Worm (Caenorhabditis elegans) whole organism, L2 larva: ENCODE data around the gene F14F8.14.

Experiments used
- R02D3.7 ChIP-seq: fragments of 150-350 bp; optimal IDR thresholded peaks from 2 replicates; lab custom pipeline; 2014; ENCODE audit warnings: missing biosample characterization, missing genetic modification characterization
- Y55F3AM.14 ChIP-seq: fragments of 200-800 bp; sonication (Bioruptor generic); optimal IDR thresholded peaks from 2 replicates; lab custom pipeline; 2018; ENCODE audit warnings: mild to moderate bottlenecking, missing genetic modification characterization, missing compliant biosample characterization
- aly-2 ChIP-seq: fragments of 150-350 bp; optimal IDR thresholded peaks from 2 replicates; lab custom pipeline; 2014; ENCODE audit warnings: missing biosample characterization, missing genetic modification characterization
- ama-1 ChIP-seq: fragments of 150-350 bp; optimal IDR thresholded peaks from 2 replicates; lab custom pipeline; 2018; ENCODE audit warnings: inconsistent platforms
- blmp-1 ChIP-seq: sonication (generic microtip); optimal IDR thresholded peaks from 2 replicates; lab custom pipeline; 2017; ENCODE audit warnings: missing genetic modification characterization, mild to moderate bottlenecking, missing compliant biosample characterization, antibody characterized with exemption, moderate library complexity; ENCODE audit not compliant: insufficient read depth
- ceh-16 ChIP-seq: fragments of 150-350 bp; optimal IDR thresholded peaks from 2 replicates; lab custom pipeline; 2014; ENCODE audit warnings: missing biosample characterization, missing genetic modification characterization
- crh-2 ChIP-seq: sonication (generic microtip); optimal IDR thresholded peaks from 2 replicates; lab custom pipeline; 2017; ENCODE audit warnings: missing biosample characterization, missing genetic modification characterization
- egl-27 ChIP-seq: sonication (generic microtip); optimal IDR thresholded peaks from 3 replicates; lab custom pipeline; 2017; ENCODE audit warnings: missing biosample characterization, missing genetic modification reagents, missing genetic modification characterization
- elt-1 ChIP-seq: fragments of 150-350 bp; optimal IDR thresholded peaks from 2 replicates; lab custom pipeline; 2014; ENCODE audit warnings: missing biosample characterization, missing genetic modification characterization
- elt-3 ChIP-seq: sonication (generic microtip); optimal IDR thresholded peaks from 2 replicates; lab custom pipeline; 2017; ENCODE audit warnings: missing biosample characterization, missing genetic modification characterization
- gmeb-1 ChIP-seq: fragments of 150-350 bp; optimal IDR thresholded peaks from 2 replicates; lab custom pipeline; 2014; ENCODE audit warnings: missing biosample characterization, missing genetic modification characterization
- lin-39 ChIP-seq: fragments of 150-350 bp; optimal IDR thresholded peaks from 2 replicates; lab custom pipeline; 2014; ENCODE audit warnings: missing biosample characterization, missing genetic modification reagents, missing genetic modification characterization
- lsy-2 ChIP-seq, 2 experiments: fragments of 150-350 bp in 1 of 2; sonication (generic microtip) in 1 of 2; optimal IDR thresholded peaks; 2 replicates each; lab custom pipeline; 2014 to 2017; ENCODE audit warnings: missing biosample characterization in 2 of 2, missing genetic modification characterization in 2 of 2
- mab-5 ChIP-seq: fragments of 150-350 bp; optimal IDR thresholded peaks from 2 replicates; lab custom pipeline; 2014; ENCODE audit warnings: missing biosample characterization, missing genetic modification characterization
- mbf-1 ChIP-seq: sonication (generic microtip); optimal IDR thresholded peaks from 2 replicates; lab custom pipeline; 2017; ENCODE audit warnings: missing biosample characterization, missing genetic modification characterization
- nhr-10 ChIP-seq: sonication (generic microtip); optimal IDR thresholded peaks from 2 replicates; lab custom pipeline; 2017; ENCODE audit warnings: missing biosample characterization, missing genetic modification characterization
- nhr-12 ChIP-seq: fragments of 150-350 bp; optimal IDR thresholded peaks from 2 replicates; lab custom pipeline; 2014; ENCODE audit warnings: missing biosample characterization, missing genetic modification characterization
- nhr-21 ChIP-seq: fragments of 150-350 bp; optimal IDR thresholded peaks from 2 replicates; lab custom pipeline; 2014; ENCODE audit warnings: missing biosample characterization, missing genetic modification characterization
- nhr-237 ChIP-seq: fragments of 150-350 bp; optimal IDR thresholded peaks from 2 replicates; lab custom pipeline; 2014; ENCODE audit warnings: missing biosample characterization, missing genetic modification characterization
- nhr-25 ChIP-seq: fragments of 150-350 bp; sonication (generic microtip); optimal IDR thresholded peaks from 3 replicates; lab custom pipeline; 2014; ENCODE audit warnings: missing biosample characterization, missing genetic modification characterization
- nhr-6 ChIP-seq: fragments of 150-350 bp; optimal IDR thresholded peaks from 2 replicates; lab custom pipeline; 2014; ENCODE audit warnings: missing biosample characterization, missing genetic modification characterization
- nhr-77 ChIP-seq: fragments of 150-350 bp; optimal IDR thresholded peaks from 2 replicates; lab custom pipeline; 2014; ENCODE audit warnings: missing biosample characterization, missing genetic modification characterization
- peb-1 ChIP-seq: fragments of 150-350 bp; optimal IDR thresholded peaks from 2 replicates; lab custom pipeline; 2014; ENCODE audit warnings: missing biosample characterization, missing genetic modification characterization
- sem-4 ChIP-seq: fragments of 150-350 bp; optimal IDR thresholded peaks from 2 replicates; lab custom pipeline; 2014; ENCODE audit warnings: missing biosample characterization, missing genetic modification reagents, missing genetic modification characterization
- skn-1 ChIP-seq: sonication (generic microtip); optimal IDR thresholded peaks from 2 replicates; lab custom pipeline; 2017; ENCODE audit warnings: missing biosample characterization, missing genetic modification characterization
- sma-9 ChIP-seq, 2 experiments: fragments of 150-350 bp in 1 of 2; sonication (generic microtip) in 1 of 2; optimal IDR thresholded peaks; 2 replicates each; lab custom pipeline; 2014 to 2016; ENCODE audit warnings: missing genetic modification characterization in 2 of 2, mild to moderate bottlenecking in 1 of 2, missing biosample characterization in 1 of 2, missing compliant biosample characterization in 1 of 2, missing genetic modification reagents in 1 of 2, moderate library complexity in 1 of 2
- snpc-4 ChIP-seq: fragments of 150-350 bp; optimal IDR thresholded peaks from 2 replicates; lab custom pipeline; 2014; ENCODE audit warnings: missing biosample characterization, missing genetic modification characterization
- unc-55 ChIP-seq: fragments of 150-350 bp; sonication (generic microtip); optimal IDR thresholded peaks from 3 replicates; lab custom pipeline; 2014; ENCODE audit warnings: missing biosample characterization, missing genetic modification reagents, missing genetic modification characterization
- unc-62 ChIP-seq: fragments of 150-350 bp; optimal IDR thresholded peaks from 2 replicates; lab custom pipeline; 2014; ENCODE audit warnings: missing biosample characterization, missing genetic modification reagents, missing genetic modification characterization
- ztf-1 ChIP-seq: fragments of 200-800 bp; sonication (Bioruptor generic); conservative IDR thresholded peaks from 2 replicates; pipeline ENCODE4 v1.3.6; 2022; ENCODE audit warnings: missing genetic modification characterization, missing compliant biosample characterization
- ztf-11 ChIP-seq: sonication (generic microtip); optimal IDR thresholded peaks from 2 replicates; lab custom pipeline; 2017; ENCODE audit warnings: missing biosample characterization, missing genetic modification characterization
- ztf-4 ChIP-seq: fragments of 150-350 bp; optimal IDR thresholded peaks from 2 replicates; lab custom pipeline; 2014; ENCODE audit warnings: missing biosample characterization, missing genetic modification characterization

Gene F14F8.14

ce11 chrV:16697178-16697577, 30.6 kb upstream of the F14F8.14 start, which contains the start of gene srw-41:
Gene srw-41, plus strand, starts transcription at chrV:16697478.
- TF ChIP-seq R02D3.7 (tag; lab: Kevin White, UChicago), result no peak
- no peak for TF ChIP-seq ama-1
- no peak for TF ChIP-seq gmeb-1
- TF ChIP-seq unc-55 (GFP tag; lab: Kevin White, UChicago), result no peak

ce11 chrV:16695499-16695898, 29.0 kb upstream of the F14F8.14 start:
- no peak for TF ChIP-seq ztf-4 (tag; lab: Kevin White, UChicago)
- TF ChIP-seq nhr-6 (tag; lab: Kevin White, UChicago), result no peak
- TF ChIP-seq skn-1 (tag; lab: Kevin White, UChicago), result no peak
- no peak for TF ChIP-seq nhr-77
- TF ChIP-seq nhr-12 (tag; lab: Kevin White, UChicago), result no peak
- no peak for TF ChIP-seq ama-1
- TF ChIP-seq snpc-4 (tag; lab: Kevin White, UChicago), result no peak
- no peak for TF ChIP-seq elt-1 (tag; lab: Kevin White, UChicago)
- TF ChIP-seq lsy-2 (tag; optimal IDR thresholded peaks at IDR 0.05; lab: Kevin White, UChicago), result no peak
- TF ChIP-seq sma-9 (GFP tag; optimal IDR thresholded peaks at IDR 0.05; lab: Kevin White, UChicago), result no peak
- TF ChIP-seq sma-9 (tag; optimal IDR thresholded peaks at IDR 0.05; lab: Kevin White, UChicago), result no peak
- TF ChIP-seq nhr-25 (tag; lab: Kevin White, UChicago), result no peak
- no peak for TF ChIP-seq unc-55 (GFP tag; lab: Kevin White, UChicago)
- TF ChIP-seq Y55F3AM.14 (GFP tag; lab: Kevin White, UChicago), result no peak
- TF ChIP-seq nhr-237, result no peak
- TF ChIP-seq elt-3 (tag; lab: Kevin White, UChicago), result no peak
- TF ChIP-seq unc-62, result no peak
- no peak for TF ChIP-seq ztf-1
- TF ChIP-seq crh-2 (tag; lab: Kevin White, UChicago), result no peak
- TF ChIP-seq mbf-1 (tag; lab: Kevin White, UChicago), result no peak
- TF ChIP-seq mab-5, result no peak

ce11 chrV:16694538-16694937, 28.0 kb upstream of the F14F8.14 start, which contains the start of gene srz-101:
Gene srz-101, plus strand, starts transcription at chrV:16694838.
- TF ChIP-seq Y55F3AM.14 (GFP tag; lab: Kevin White, UChicago) (no peak), blmp-1 (no peak), sem-4 (no peak), nhr-10 (tag; lab: Kevin White, UChicago) (no peak), ceh-16 (tag; lab: Kevin White, UChicago) (no peak), lin-39 (tag; lab: Kevin White, UChicago) (no peak)

ce11 chrV:16693732-16694131, 27.2 kb upstream of the F14F8.14 start, which contains the start of gene srw-42:
Gene srw-42, minus strand, starts transcription at chrV:16693832.
- TF ChIP-seq nhr-6 (tag; lab: Kevin White, UChicago), result no peak

- no peak for TF ChIP-seq nhr-6 (tag; lab: Kevin White, UChicago)
Measured at ce11 chrV:16692988-16693387, 26.4 kb upstream of the F14F8.14 start.

ce11 chrV:16687227-16687626, 20.7 kb upstream of the F14F8.14 start, which contains the start of gene srz-102:
Gene srz-102, plus strand, starts transcription at chrV:16687527.
- TF ChIP-seq sem-4, result no peak
- TF ChIP-seq egl-27 (tag; lab: Kevin White, UChicago), result no peak
- TF ChIP-seq ztf-4 (tag; lab: Kevin White, UChicago), result no peak
- TF ChIP-seq elt-1 (tag; lab: Kevin White, UChicago), result no peak
- no peak for TF ChIP-seq nhr-77
- no peak for TF ChIP-seq ztf-1
- TF ChIP-seq R02D3.7 (tag; lab: Kevin White, UChicago), result no peak
- TF ChIP-seq peb-1 (tag; lab: Kevin White, UChicago), result no peak
- no peak for TF ChIP-seq Y55F3AM.14 (GFP tag; lab: Kevin White, UChicago)
- TF ChIP-seq crh-2 (tag; lab: Kevin White, UChicago), result no peak
- no peak for TF ChIP-seq unc-62
- no peak for TF ChIP-seq unc-55 (GFP tag; lab: Kevin White, UChicago)
- TF ChIP-seq nhr-21 (tag; lab: Kevin White, UChicago), result no peak
- no peak for TF ChIP-seq nhr-25 (tag; lab: Kevin White, UChicago)
- no peak for TF ChIP-seq ztf-11 (tag; lab: Kevin White, UChicago)
- no peak for TF ChIP-seq aly-2
